Fruit fly (Drosophila melanogaster) whole organism, larva: ENCODE data around the gene CG14506.

Experiments used
- noc ChIP-seq: fragments of 200-800 bp; sonication (Bioruptor generic); optimal IDR thresholded peaks from 3 replicates; lab custom pipeline; 2019; ENCODE audit warnings: missing biosample characterization, mild to moderate bottlenecking, missing genetic modification characterization, moderate library complexity

CG14506 gene

DNA sequence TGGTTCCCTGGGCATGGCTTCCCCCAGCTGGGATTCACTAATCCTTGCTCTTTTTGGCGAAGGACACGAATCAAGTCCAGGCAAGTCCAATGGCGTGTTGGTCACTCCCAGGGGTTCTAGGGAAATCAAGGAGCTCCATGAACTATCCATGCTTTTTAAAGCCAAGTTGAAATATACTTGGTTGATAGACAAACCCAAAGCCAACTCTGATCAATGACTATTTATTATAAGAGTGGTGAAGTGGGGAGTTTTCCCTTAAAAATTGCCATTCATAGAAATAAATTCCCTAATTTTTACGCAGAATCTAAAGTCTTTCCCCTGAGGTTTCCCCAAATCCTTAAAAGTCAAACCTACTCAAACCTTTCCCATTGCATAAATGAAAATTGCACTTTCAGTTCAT lies at the start of gene CG14506:
CG14506 (minus strand) TSS at position 101 of the 400 bp plus-strand sequence.
- TF ChIP-seq noc (tag; lab: Kevin White, UChicago), result no peak

DNA sequence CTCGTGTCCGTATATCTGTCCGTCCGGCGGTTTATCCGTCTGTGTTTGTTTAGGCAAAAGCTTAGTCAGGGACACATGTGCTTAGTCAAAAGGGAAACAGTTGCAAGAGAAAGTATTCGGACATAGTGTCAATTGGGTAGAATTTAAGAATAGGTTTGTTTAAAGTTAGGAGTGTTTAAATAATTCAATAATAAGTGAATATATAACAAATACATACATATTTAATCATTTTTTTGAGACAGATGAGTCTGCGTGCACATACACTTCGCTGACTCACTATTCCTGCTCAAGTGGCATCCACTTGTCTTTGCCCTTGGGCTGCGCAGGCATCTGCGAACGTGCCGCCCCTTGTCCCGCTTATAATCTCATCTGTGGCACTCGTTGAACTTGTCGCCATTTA lies 31.6 kb upstream of the CG14506 start:
- TF ChIP-seq noc (tag; lab: Kevin White, UChicago), result no peak

DNA sequence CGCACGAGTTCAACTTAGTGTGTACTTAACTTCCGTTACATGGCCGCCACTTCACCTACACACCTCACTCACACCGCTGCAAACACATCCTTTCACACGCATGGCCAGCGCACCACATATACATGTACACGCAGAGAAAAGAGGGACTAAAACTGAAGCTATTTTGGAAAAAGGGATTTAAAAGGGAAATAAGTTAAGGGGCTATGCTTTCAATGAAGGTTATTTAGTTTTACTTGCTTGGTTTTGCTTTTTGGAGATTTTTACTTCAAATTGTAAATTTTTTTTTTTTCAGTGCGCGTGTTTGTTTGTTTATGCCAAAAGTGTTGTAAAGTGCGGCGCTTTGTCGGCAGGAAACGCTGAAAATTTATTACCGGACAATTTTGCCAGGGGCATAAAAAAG lies 25.7 kb upstream of the CG14506 start:
- no peak for TF ChIP-seq noc (tag; lab: Kevin White, UChicago)

DNA sequence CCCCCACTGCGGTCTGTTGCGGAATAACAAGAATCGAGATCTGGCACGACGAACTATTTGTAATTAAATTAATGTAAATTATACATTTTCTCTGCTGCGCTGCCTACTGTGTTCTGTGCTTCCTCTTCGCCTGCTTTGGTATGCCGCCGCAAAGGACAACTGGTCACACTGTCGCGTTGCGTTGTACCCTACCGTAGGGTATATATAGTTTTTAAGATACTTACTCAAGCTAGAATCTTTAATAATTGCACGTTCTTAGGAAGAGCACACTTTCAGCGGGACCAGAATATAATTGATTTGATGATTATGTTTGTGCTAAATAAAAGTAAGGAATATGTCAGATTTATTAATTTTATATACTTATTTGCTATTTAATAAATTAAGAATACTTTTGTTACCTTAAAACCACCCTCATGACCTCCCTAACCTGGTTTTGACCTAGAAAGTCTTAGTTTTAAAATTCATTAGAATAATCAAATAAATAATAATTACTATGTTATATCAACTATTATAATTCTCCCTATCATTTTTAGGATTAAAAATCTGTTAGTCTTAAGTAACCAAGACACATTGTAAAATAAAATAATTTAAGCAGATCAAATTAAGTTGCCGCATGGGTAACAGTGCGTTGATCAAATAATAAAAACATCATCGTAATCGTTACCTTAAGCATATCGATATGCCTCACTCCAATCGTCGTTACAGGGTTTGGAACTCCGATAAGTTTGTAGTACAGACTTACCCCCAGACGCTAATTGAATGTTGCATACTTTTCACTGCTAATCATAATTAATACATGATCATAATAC lies 22.7 kb upstream of the CG14506 start, which contains the start of gene Cnx99A:
Cnx99A (minus strand) TSS at position 164 of the 809 bp plus-strand sequence.
- TF ChIP-seq noc (tag; lab: Kevin White, UChicago), result peak; percentile 43

DNA sequence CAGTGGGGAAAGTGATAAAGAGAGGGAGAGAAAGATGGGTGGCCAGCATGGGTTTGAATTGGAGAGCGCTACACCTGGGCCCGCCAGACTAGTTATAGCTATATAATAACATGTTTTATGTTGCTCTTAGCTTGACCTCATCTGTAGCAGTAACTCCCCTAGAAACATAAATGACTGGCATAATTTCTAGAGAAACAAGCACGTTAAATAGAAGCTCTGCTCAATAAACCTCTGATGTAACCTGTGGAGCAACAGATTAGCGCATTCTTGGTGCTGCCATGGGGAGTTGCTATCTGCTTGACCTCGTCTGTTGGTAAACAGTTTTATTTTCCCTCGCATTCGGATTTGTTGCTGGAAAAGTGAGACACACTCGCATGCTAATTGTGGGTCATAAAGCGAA lies 21.7 kb upstream of the CG14506 start:
- peak; percentile 74 for TF ChIP-seq noc (tag; lab: Kevin White, UChicago)

DNA sequence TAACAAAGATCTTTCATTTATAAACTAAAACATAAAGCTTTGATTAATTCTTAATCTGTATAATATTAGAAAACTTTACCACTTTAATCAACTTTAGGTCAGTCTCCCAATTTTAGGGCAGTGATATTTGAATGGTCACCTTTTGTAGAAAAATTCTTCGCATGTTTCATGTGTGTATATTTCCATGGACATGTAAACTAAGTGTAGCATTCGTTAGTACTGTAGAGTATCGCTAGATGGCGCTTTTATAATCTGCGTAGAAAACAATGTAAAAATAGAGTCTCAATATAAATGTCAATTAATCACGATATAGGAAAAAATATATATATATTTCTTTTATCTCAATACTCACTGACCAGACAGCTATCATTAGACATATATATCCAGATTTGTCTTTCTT lies 16.1 kb upstream of the CG14506 start:
- no peak for TF ChIP-seq noc (tag; lab: Kevin White, UChicago)

DNA sequence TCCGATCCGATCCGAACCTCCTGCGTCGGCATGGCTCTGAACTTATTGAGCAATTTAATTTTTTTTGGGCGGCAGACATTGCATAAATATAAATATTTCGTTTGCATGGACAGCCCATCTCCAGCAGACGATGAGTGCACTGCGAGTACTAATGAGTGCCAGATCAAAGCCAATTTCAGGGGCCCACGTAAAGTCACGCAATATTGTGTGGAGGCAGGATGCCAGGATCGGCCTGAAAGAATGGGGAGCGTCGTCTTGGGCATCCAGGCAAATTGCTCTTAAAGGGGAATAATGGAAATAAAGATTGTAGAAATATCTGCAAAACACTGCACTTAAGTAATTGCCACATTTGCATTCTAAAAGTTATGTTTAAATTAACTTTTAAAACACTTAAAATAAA lies 14.2 kb upstream of the CG14506 start:
- no peak for TF ChIP-seq noc (tag; lab: Kevin White, UChicago)

DNA sequence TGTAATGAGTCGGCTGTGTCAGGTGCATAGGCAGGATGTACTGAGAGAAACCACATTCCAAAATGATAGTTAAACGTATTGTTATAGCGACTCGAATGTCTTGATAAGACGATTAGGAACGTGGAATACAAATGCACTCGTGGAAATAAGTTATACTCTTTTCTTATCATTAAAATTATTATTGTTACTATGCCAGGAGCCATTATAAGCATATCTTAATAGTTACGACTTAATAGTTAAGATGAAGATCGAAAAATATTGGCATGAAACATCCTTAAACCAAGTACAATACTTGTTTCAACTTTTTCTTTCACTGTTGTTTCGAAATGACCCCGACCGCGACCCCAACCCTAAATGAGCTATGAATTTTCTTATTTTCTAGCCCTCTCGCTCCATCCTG lies 12.9 kb upstream of the CG14506 start:
- no peak for TF ChIP-seq noc (tag; lab: Kevin White, UChicago)

DNA sequence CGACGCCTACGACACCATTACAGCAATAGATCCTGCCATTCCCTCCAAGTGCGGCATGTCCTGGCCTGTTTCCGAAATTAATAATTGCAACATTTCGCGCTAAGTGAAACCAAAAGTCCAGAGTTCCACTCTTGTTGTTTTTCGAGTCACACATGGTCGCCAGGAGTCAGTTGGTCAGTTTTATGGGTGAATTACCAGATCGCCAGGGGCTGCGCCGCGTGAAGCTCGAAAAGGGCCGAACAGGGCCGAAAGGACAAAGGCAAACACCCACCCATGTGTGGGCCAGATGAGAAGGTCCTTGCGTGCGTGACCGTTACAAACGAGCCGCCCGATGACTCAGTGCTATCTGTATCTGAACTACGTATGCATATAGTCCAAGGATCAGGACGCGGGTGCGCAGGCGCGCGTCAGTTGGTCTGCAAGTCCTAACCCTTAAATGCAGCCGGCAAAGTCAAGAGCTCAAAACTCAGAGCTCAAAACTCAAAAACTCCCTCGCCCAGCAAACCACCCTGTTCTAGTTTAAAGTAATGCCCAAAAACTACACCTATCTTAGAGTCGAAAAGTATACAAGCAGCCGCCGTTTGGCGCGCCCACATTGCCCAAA lies 11.9 kb upstream of the CG14506 start:
- no peak for TF ChIP-seq noc (tag; lab: Kevin White, UChicago)

DNA sequence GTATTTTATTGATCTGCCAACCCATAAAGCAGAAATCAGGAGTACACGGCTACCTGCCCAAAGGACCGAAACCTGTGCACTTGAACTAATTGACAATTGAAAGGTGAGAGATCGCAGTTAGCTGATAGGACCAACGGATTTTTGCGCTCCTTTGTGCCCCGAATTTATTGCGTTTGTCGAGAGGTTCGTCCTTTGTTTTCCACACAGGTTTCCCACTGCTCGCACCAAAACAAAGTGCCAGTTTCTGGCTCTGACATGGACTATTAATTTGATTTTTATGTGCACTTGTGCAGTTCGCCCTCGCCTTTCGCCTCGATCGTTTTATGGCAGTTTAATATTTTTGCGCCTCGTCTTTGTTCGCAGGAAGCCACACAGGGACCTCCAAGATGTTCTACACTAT lies 10.7 kb upstream of the CG14506 start:
- no peak for TF ChIP-seq noc (tag; lab: Kevin White, UChicago)

DNA sequence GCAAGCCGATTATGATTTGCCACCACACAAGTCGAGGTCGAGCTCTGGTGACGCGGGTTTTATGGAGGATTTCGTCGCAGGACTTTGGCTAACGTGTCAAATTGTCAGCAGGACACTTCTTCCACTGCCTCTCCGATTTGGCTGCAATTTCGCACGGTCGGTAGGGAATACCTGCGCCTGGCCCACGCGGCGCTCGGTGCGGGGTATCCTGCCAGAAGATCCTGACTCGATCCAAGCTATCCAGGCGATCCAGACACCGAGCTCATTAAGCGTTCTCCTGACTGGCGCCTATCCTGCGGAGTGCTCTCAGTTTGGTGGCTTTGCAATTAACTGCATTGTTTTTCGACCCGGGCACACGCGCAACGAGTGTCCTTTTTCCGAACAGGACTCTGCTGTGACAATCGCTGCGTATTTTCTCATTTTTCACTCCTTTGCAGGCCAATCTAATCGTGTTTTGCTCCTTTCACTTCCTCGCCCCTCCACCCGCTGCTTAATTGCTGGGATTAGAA lies 10.0 kb upstream of the CG14506 start:
- no peak for TF ChIP-seq noc (tag; lab: Kevin White, UChicago)

DNA sequence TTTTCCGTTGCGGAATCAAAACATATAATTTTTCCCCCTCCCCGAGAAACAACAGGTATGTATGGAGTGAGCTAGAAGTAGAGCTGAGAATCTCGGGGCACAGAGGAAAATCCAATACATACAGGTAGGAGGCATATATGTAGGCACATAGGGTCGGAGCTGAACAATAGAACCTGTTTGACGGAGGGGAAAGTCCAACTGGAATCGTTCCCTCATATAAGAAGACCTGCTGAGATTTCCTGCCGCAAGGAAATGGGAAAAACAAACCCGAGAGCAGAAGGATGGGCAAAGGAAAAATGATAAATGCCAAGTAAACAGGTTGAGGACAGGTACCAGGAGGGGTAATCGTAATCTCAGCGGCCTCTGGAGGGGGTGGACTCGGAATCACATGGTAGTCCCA lies 7.1 kb upstream of the CG14506 start:
- no peak for TF ChIP-seq noc (tag; lab: Kevin White, UChicago)

DNA sequence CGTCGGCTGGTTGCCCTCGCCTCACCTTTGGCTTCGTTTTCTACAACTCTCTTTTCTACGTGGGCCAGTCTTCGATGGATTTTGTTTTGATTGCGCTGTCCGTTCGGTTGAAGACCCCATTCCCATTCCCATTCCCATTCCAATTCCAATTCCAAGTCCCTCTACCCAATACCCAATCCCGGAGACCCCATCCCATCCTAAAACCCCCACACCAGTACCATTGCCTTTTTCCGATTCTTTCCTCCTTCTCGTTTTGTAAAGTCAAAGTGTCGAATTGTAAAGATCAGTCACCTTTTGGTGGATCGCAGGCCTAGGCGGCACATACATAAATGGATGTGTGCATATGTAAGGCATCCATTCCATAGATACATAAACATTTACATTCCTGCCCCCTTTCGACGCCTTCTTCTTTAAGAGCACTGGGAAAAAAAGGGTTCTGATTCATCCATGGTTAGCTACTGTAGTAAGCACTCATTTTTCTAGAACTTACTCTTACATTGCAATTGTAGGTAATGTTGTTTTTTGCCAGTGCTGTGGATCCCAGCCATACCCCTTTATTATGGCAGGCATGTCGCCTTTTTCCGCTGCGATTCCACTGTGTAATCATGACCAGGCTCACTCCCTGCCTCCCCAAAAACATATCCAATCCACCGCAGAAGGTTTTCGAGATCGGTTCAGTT lies 2.9 kb upstream of the CG14506 start:
- TF ChIP-seq noc (tag; lab: Kevin White, UChicago), result no peak

DNA sequence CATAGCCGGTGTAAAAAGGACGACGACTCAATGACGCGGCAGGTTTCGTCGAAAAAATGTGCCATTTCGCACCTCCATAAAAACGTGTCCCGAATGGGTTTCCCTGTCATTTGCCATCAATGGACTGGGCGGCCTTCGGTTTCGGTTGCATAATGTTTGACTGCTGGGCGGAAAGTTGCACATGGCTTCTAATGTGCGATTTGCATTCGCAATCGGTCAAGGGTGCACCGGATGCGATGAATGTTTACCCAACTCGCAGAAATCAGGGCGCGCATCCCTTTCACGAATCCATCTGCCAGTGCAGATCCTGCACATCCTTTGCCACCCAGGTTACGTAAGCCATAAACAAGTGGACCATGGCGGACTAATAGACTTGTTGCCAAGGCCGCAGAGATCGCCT lies 835 bp upstream of the CG14506 start:
- TF ChIP-seq noc (tag; lab: Kevin White, UChicago), result no peak

DNA sequence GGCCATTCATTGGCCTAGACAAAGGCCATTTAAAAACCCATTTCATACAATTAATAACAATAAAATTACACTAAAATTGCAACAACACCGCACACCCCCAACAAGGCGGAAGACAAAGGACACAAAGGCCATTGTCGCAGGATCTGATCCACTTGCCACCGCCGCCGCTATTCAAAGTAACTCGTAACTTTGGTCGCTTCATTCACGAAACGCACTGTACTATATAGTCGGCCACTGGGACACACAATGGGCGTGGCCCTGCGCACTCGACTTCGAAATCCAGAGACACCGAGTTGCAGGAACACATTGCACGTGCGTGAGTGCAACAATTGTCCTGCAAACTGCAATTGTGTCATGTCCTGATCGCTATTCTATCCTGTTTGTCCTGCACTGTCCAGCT lies 3.5 kb downstream of the CG14506 start:
- no peak for TF ChIP-seq noc (tag; lab: Kevin White, UChicago)

DNA sequence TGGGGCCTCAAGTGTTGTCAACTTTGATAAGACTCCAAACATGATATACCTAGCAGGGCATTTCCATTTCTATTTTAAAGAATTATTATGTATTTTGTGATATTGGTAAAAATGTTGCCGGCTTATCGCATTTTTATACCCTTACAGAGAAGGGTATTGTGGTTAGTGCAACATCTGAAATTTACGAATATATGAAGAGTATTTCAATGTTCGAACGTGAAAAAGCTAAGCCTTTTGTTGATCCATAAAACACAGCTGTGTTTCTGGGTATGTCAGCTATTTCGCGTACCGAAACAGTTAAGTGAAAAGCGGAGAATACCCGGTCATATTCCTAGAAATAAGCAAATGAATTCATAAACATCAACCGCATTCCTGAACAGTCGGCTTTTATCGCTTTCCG lies 5.0 kb downstream of the CG14506 start:
- no peak for TF ChIP-seq noc (tag; lab: Kevin White, UChicago)
